Fruit fly (Drosophila melanogaster) whole organism, embryonic: ENCODE measurements around the gene Obp99d.

Experiments used
- ATbp ChIP-seq: fragments of 200-800 bp; sonication (Bioruptor generic); optimal IDR thresholded peaks from 2 replicates; lab custom pipeline; 2017; ENCODE audit warnings: missing biosample characterization, mild to moderate bottlenecking, missing genetic modification characterization, missing genetic modification reagents
- Atf-2 ChIP-seq: fragments of 200-800 bp; sonication (Bioruptor generic); optimal IDR thresholded peaks from 2 replicates; lab custom pipeline; 2016; ENCODE audit warnings: missing biosample characterization, missing genetic modification characterization
- Bdp1 ChIP-seq: fragments of 200-800 bp; sonication (Bioruptor generic); optimal IDR thresholded peaks from 3 replicates; lab custom pipeline; 2016; ENCODE audit warnings: missing biosample characterization, missing genetic modification characterization
- CG10979 ChIP-seq: fragments of 200-800 bp; sonication (Bioruptor generic); optimal IDR thresholded peaks from 2 replicates; lab custom pipeline; 2018; ENCODE audit warnings: missing biosample characterization, mild to moderate bottlenecking, missing genetic modification characterization, moderate library complexity
- CG11398 ChIP-seq: fragments of 200-800 bp; sonication (Bioruptor generic); optimal IDR thresholded peaks from 2 replicates; lab custom pipeline; 2016; ENCODE audit warnings: missing biosample characterization, missing genetic modification characterization
- CG11504 ChIP-seq: fragments of 200-800 bp; sonication (Bioruptor generic); optimal IDR thresholded peaks from 3 replicates; lab custom pipeline; 2019; ENCODE audit warnings: missing biosample characterization, mild to moderate bottlenecking, missing genetic modification characterization, moderate library complexity
- CG12219 ChIP-seq: fragments of 200-800 bp; sonication (Bioruptor generic); optimal IDR thresholded peaks from 3 replicates; lab custom pipeline; 2018; ENCODE audit warnings: missing biosample characterization, mild to moderate bottlenecking, missing genetic modification characterization
- CG12769 ChIP-seq: fragments of 200-800 bp; sonication (Bioruptor generic); optimal IDR thresholded peaks from 2 replicates; lab custom pipeline; 2019; ENCODE audit warnings: missing biosample characterization, mild to moderate bottlenecking, missing genetic modification characterization, moderate library complexity
- CG13123 ChIP-seq: fragments of 200-800 bp; sonication (Bioruptor generic); optimal IDR thresholded peaks from 2 replicates; lab custom pipeline; 2016; ENCODE audit warnings: missing biosample characterization, missing genetic modification characterization
- CG13624 ChIP-seq: fragments of 200-800 bp; sonication (Bioruptor generic); optimal IDR thresholded peaks from 2 replicates; lab custom pipeline; 2016; ENCODE audit warnings: missing biosample characterization, missing genetic modification characterization
- CG13775 ChIP-seq: fragments of 200-800 bp; sonication (Bioruptor generic); optimal IDR thresholded peaks from 3 replicates; lab custom pipeline; 2017; ENCODE audit warnings: missing biosample characterization, mild to moderate bottlenecking, missing genetic modification characterization
- CG14667 ChIP-seq: fragments of 200-800 bp; sonication (Bioruptor generic); IDR thresholded peaks from 2 replicates; pipeline ENCODE4 v1.3.6; 2022; ENCODE audit warnings: missing biosample characterization, missing genetic modification characterization
- CG14710 ChIP-seq: fragments of 200-800 bp; sonication (Bioruptor generic); optimal IDR thresholded peaks from 3 replicates; lab custom pipeline; 2019; ENCODE audit warnings: missing biosample characterization, mild to moderate bottlenecking, missing genetic modification characterization, moderate library complexity
- CG17568 ChIP-seq: fragments of 200-800 bp; sonication (Bioruptor generic); optimal IDR thresholded peaks from 2 replicates; lab custom pipeline; 2018; ENCODE audit warnings: missing biosample characterization, mild to moderate bottlenecking, missing genetic modification characterization, moderate library complexity
- CG17829 ChIP-seq: fragments of 200-800 bp; optimal IDR thresholded peaks from 2 replicates; lab custom pipeline; 2019; ENCODE audit warnings: missing biosample characterization, mild to moderate bottlenecking, missing genetic modification characterization, moderate library complexity
- CG2120 ChIP-seq: fragments of 200-800 bp; sonication (Bioruptor generic); optimal IDR thresholded peaks from 3 replicates; lab custom pipeline; 2016; ENCODE audit warnings: missing biosample characterization, missing genetic modification characterization
- CG2129 ChIP-seq: fragments of 200-800 bp; sonication (Bioruptor generic); IDR thresholded peaks from 2 replicates; pipeline ENCODE4 v1.3.6; 2022; ENCODE audit warnings: missing biosample characterization, missing genetic modification characterization; ENCODE audit not compliant: partially characterized antibody
- CG2678 ChIP-seq: fragments of 200-800 bp; sonication (Bioruptor generic); optimal IDR thresholded peaks from 3 replicates; lab custom pipeline; 2019; ENCODE audit warnings: missing biosample characterization, mild to moderate bottlenecking, missing genetic modification characterization, moderate library complexity
- CG30431 ChIP-seq: fragments of 200-800 bp; sonication (Bioruptor generic); optimal IDR thresholded peaks from 2 replicates; lab custom pipeline; 2017; ENCODE audit warnings: missing biosample characterization, missing genetic modification characterization
- CG43689 ChIP-seq: fragments of 200-800 bp; sonication (Bioruptor generic); IDR thresholded peaks from 2 replicates; pipeline ENCODE4 v1.3.6; 2022; ENCODE audit warnings: missing biosample characterization, missing genetic modification characterization
- CG4820 ChIP-seq: fragments of 200-800 bp; sonication (Bioruptor generic); optimal IDR thresholded peaks from 3 replicates; lab custom pipeline; 2016; ENCODE audit warnings: missing biosample characterization, missing genetic modification characterization
- CG7357 ChIP-seq: fragments of 200-800 bp; sonication (Bioruptor generic); IDR thresholded peaks from 3 replicates; pipeline ENCODE4 v1.3.6; 2022; ENCODE audit warnings: missing biosample characterization, missing genetic modification characterization
- CG7786 ChIP-seq: fragments of 200-800 bp; sonication (Bioruptor generic); optimal IDR thresholded peaks from 2 replicates; lab custom pipeline; 2016; ENCODE audit warnings: missing biosample characterization, missing genetic modification characterization
- CG7928 ChIP-seq: fragments of 200-800 bp; sonication (Bioruptor generic); optimal IDR thresholded peaks from 2 replicates; lab custom pipeline; 2017; ENCODE audit warnings: missing biosample characterization, mild to moderate bottlenecking, missing genetic modification characterization
- CG8281 ChIP-seq: fragments of 200-800 bp; sonication (Bioruptor generic); optimal IDR thresholded peaks from 2 replicates; lab custom pipeline; 2018; ENCODE audit warnings: missing biosample characterization, mild to moderate bottlenecking, missing genetic modification characterization, moderate library complexity
- CG9817 ChIP-seq: fragments of 200-800 bp; sonication (Bioruptor generic); optimal IDR thresholded peaks from 2 replicates; lab custom pipeline; 2018; ENCODE audit warnings: missing biosample characterization, mild to moderate bottlenecking, missing genetic modification characterization, moderate library complexity
- D ChIP-seq, 2 experiments: fragments of 200-800 bp in 1 of 2; fragments of >200 bp in 1 of 2; sonication (Bioruptor generic) in 1 of 2; optimal IDR thresholded peaks; 2 replicates in 1 of 2; 3 replicates in 1 of 2; lab custom pipeline; 2017; ENCODE audit warnings: mild to moderate bottlenecking in 1 of 2, missing biosample characterization in 1 of 2, missing genetic modification characterization in 1 of 2, missing genetic modification reagents in 1 of 2
- Drgx ChIP-seq: fragments of 200-800 bp; sonication (Bioruptor generic); IDR thresholded peaks from 2 replicates; pipeline ENCODE4 v1.3.6; 2022; ENCODE audit warnings: missing biosample characterization, missing genetic modification characterization
- HmgD ChIP-seq: fragments of 200-800 bp; sonication (Bioruptor generic); optimal IDR thresholded peaks from 3 replicates; lab custom pipeline; 2016; ENCODE audit warnings: missing biosample characterization, missing genetic modification characterization
- Hr51 ChIP-seq, 2 experiments: fragments of 200-800 bp; sonication (Bioruptor generic); optimal IDR thresholded peaks; 2 replicates in 1 of 2; 3 replicates in 1 of 2; lab custom pipeline; 2016 to 2018; ENCODE audit warnings: missing biosample characterization in 2 of 2, missing genetic modification characterization in 2 of 2, mild to moderate bottlenecking in 1 of 2, moderate library complexity in 1 of 2
- az2 ChIP-seq: fragments of 200-800 bp; sonication (Bioruptor generic); optimal IDR thresholded peaks from 3 replicates; lab custom pipeline; 2016; ENCODE audit warnings: missing biosample characterization, missing genetic modification characterization
- bsh ChIP-seq, 2 experiments: fragments of 200-800 bp; sonication (Bioruptor generic); optimal IDR thresholded peaks; 2 replicates each; lab custom pipeline; 2017 to 2018; ENCODE audit warnings: mild to moderate bottlenecking in 2 of 2, missing biosample characterization in 2 of 2, missing genetic modification characterization in 2 of 2, moderate library complexity in 1 of 2
- chn ChIP-seq: fragments of 200-800 bp; sonication (Bioruptor generic); optimal IDR thresholded peaks from 2 replicates; lab custom pipeline; 2016; ENCODE audit warnings: missing biosample characterization, missing genetic modification characterization
- fd96Cb ChIP-seq: fragments of 200-800 bp; sonication (Bioruptor generic); optimal IDR thresholded peaks from 2 replicates; lab custom pipeline; 2018; ENCODE audit warnings: missing biosample characterization, mild to moderate bottlenecking, missing genetic modification characterization, moderate library complexity
- gcm2 ChIP-seq: fragments of 200-800 bp; sonication (Bioruptor generic); optimal IDR thresholded peaks from 2 replicates; lab custom pipeline; 2016; ENCODE audit warnings: missing biosample characterization, missing genetic modification characterization
- gem ChIP-seq: fragments of 200-800 bp; sonication (Bioruptor generic); optimal IDR thresholded peaks from 2 replicates; lab custom pipeline; 2019; ENCODE audit warnings: missing biosample characterization, mild to moderate bottlenecking, missing genetic modification characterization, moderate library complexity
- gsb-n ChIP-seq: fragments of 200-800 bp; sonication (Bioruptor generic); optimal IDR thresholded peaks from 3 replicates; lab custom pipeline; 2018; ENCODE audit warnings: missing biosample characterization, mild to moderate bottlenecking, missing genetic modification characterization
- hb ChIP-seq: fragments of 200-800 bp; sonication (Bioruptor generic); IDR thresholded peaks from 3 replicates; pipeline ENCODE4 v1.3.6; 2022; ENCODE audit warnings: missing biosample characterization, missing genetic modification characterization; ENCODE audit not compliant: partially characterized antibody
- jing ChIP-seq: fragments of 200-800 bp; sonication (Bioruptor generic); optimal IDR thresholded peaks from 2 replicates; lab custom pipeline; 2018; ENCODE audit warnings: missing biosample characterization, mild to moderate bottlenecking, missing genetic modification characterization
- lmd ChIP-seq: fragments of 200-800 bp; sonication (Bioruptor generic); IDR thresholded peaks from 2 replicates; pipeline ENCODE4 v1.3.6; 2022; ENCODE audit warnings: missing biosample characterization, missing genetic modification characterization
- lola ChIP-seq, 3 experiments: fragments of >200 bp in 2 of 3; fragments of 200-800 bp in 1 of 3; sonication (Bioruptor generic) in 1 of 3; optimal IDR thresholded peaks; 2 replicates each; lab custom pipeline; 2017 to 2019; ENCODE audit warnings: missing biosample characterization in 3 of 3, missing genetic modification characterization in 3 of 3, mild to moderate bottlenecking in 1 of 3, moderate library complexity in 1 of 3
- nerfin-1 ChIP-seq: fragments of 200-800 bp; sonication (Bioruptor generic); optimal IDR thresholded peaks from 3 replicates; lab custom pipeline; 2019; ENCODE audit warnings: missing biosample characterization, mild to moderate bottlenecking, missing genetic modification characterization, moderate library complexity
- ranshi ChIP-seq: fragments of 200-800 bp; sonication (Bioruptor generic); IDR thresholded peaks from 2 replicates; pipeline ENCODE4 v1.3.6; 2022; ENCODE audit warnings: missing biosample characterization, missing genetic modification characterization
- shn ChIP-seq: fragments of 200-800 bp; sonication (Bioruptor generic); optimal IDR thresholded peaks from 3 replicates; lab custom pipeline; 2016; ENCODE audit warnings: missing biosample characterization, missing genetic modification characterization
- sim ChIP-seq: fragments of 200-800 bp; sonication (Bioruptor generic); IDR thresholded peaks from 2 replicates; pipeline ENCODE4 v1.3.6; 2022; ENCODE audit warnings: missing biosample characterization, missing genetic modification characterization
- sisA ChIP-seq: fragments of 200-800 bp; sonication (Bioruptor generic); IDR thresholded peaks from 2 replicates; pipeline ENCODE4 v1.3.6; 2022; ENCODE audit warnings: missing biosample characterization, missing genetic modification characterization
- tap ChIP-seq: fragments of 200-800 bp; optimal IDR thresholded peaks from 3 replicates; lab custom pipeline; 2019; ENCODE audit warnings: missing biosample characterization, mild to moderate bottlenecking, missing genetic modification characterization, moderate library complexity
- unpg ChIP-seq: fragments of 200-800 bp; sonication (Bioruptor generic); optimal IDR thresholded peaks from 3 replicates; lab custom pipeline; 2018; ENCODE audit warnings: missing biosample characterization, mild to moderate bottlenecking, missing genetic modification characterization, moderate library complexity
- vvl ChIP-seq: fragments of 200-800 bp; sonication (Bioruptor generic); IDR thresholded peaks from 2 replicates; pipeline ENCODE4 v1.3.6; 2022; ENCODE audit warnings: missing biosample characterization, missing genetic modification characterization

The Obp99d gene

dm6 chr3R:29690539-29690852 is 23.8 kb upstream of the Obp99d start (continued):
- TF ChIP-seq CG43689 (peak; percentile 30; the same call in 1 of the 2 replicates), ranshi (GFP tag; lab: Robert Waterston, UW) (0 out of 2 replicates have a peak, but pooled peaks have one; percentile 34), sim (GFP tag; lab: Robert Waterston, UW) (0 out of 2 replicates have a peak, but pooled peaks have one; percentile 44), Hr51 (GFP tag; optimal IDR thresholded peaks at IDR 0.05; lab: Kevin White, UChicago) (peak in 1 of 2 experiments; percentile 55), jing (GFP tag; lab: Kevin White, UChicago) (no peak), CG2678 (tag; lab: Kevin White, UChicago) (peak; percentile 62), CG2120 (GFP tag; lab: Kevin White, UChicago) (peak; percentile 0), CG12769 (tag; lab: Kevin White, UChicago) (no peak), CG14667 (GFP tag; lab: Robert Waterston, UW) (0 out of 2 replicates have a peak, but pooled peaks have one; percentile 16), CG17829 (tag; lab: Kevin White, UChicago) (peak; percentile 41), CG13624 (GFP tag; lab: Kevin White, UChicago) (peak; percentile 26), vvl (GFP tag; lab: Robert Waterston, UW) (peak; percentile 74), CG17568 (peak; percentile 8), shn (no peak), D (optimal IDR thresholded peaks at IDR 0.05; lab: Kevin White, UChicago) (no peak), D (GFP tag; optimal IDR thresholded peaks at IDR 0.05; lab: Kevin White, UChicago) (peak; percentile 37), tap (tag; lab: Kevin White, UChicago) (peak; percentile 32), CG4820 (GFP tag; lab: Kevin White, UChicago) (peak; percentile 24), CG13775 (GFP tag; lab: Kevin White, UChicago) (peak; percentile 34), gem (tag; lab: Kevin White, UChicago) (peak; percentile 72), chn (peak; percentile 12), CG30431 (GFP tag; lab: Kevin White, UChicago) (peak; percentile 8), CG2129 (GFP tag; lab: Robert Waterston, UW) (no peak), CG8281 (tag; lab: Kevin White, UChicago) (peak; percentile 32), Bdp1 (no peak), CG7357 (GFP tag; lab: Robert Waterston, UW) (0 out of 3 replicates have a peak, but pooled peaks have one; percentile 18), az2 (GFP tag; lab: Kevin White, UChicago) (peak; percentile 41), CG11398 (GFP tag; lab: Kevin White, UChicago) (no peak), fd96Cb (tag; lab: Kevin White, UChicago) (peak; percentile 59), CG11504 (tag; lab: Kevin White, UChicago) (peak; percentile 71), nerfin-1 (tag; lab: Kevin White, UChicago) (peak; percentile 31), CG7928 (GFP tag; lab: Kevin White, UChicago) (no peak), CG7786 (GFP tag; lab: Kevin White, UChicago) (peak; percentile 20), hb (no peak), Drgx (GFP tag; lab: Robert Waterston, UW) (0 out of 2 replicates have a peak, but pooled peaks have one; percentile 29), ATbp (GFP tag; lab: Kevin White, UChicago) (peak; percentile 33), HmgD (GFP tag; lab: Kevin White, UChicago) (no peak), bsh (GFP tag; optimal IDR thresholded peaks at IDR 0.05; lab: Kevin White, UChicago) (peak in 1 of 2 experiments; percentile 77), CG13123 (GFP tag; lab: Kevin White, UChicago) (no peak), unpg (GFP tag; lab: Kevin White, UChicago) (peak; percentile 61), gcm2 (GFP tag; lab: Kevin White, UChicago) (no peak), CG10979 (tag; lab: Kevin White, UChicago) (peak; percentile 68), CG12219 (peak; percentile 35), sisA (GFP tag; lab: Robert Waterston, UW) (peak; percentile 54), gsb-n (tag; lab: Kevin White, UChicago) (peak; percentile 53), CG9817 (tag; lab: Kevin White, UChicago) (peak; percentile 22), lola (GFP tag; optimal IDR thresholded peaks at IDR 0.05; lab: Kevin White, UChicago) (peak in 1 of 3 experiments; percentile 56), CG14710 (tag; lab: Kevin White, UChicago) (peak; percentile 47), Atf-2 (peak; percentile 12), lmd (peak; percentile 39; the same call in 1 of the 2 replicates)
